Fruit fly (Drosophila melanogaster): ENCODE data around the gene CG12071.

- TF ChIP-seq psq (optimal IDR thresholded peaks at IDR 0.05) (no peak), EcR (GFP tag; optimal IDR thresholded peaks at IDR 0.05) (no peak), usp (GFP tag; optimal IDR thresholded peaks at IDR 0.05) (no peak), pan (optimal IDR thresholded peaks at IDR 0.05) (no peak), CG8478 (optimal IDR thresholded peaks at IDR 0.05) (no peak)
Observed at dm6 chr3R:30880894-30881293, at the start of gene CG12071.

Measured in whole organism.